Worm (Caenorhabditis elegans): ENCODE data around the gene gpx-7.

Gene gpx-7

ce11 chrX:7814747-7815146 is 15.2 kb upstream of the gpx-7 start (continued):
- TF ChIP-seq Y5F2A.4 (GFP tag; optimal IDR thresholded peaks at IDR 0.05) (no peak), zfp-3 (GFP tag; conservative IDR thresholded peaks at IDR 0.05) (no peak), gei-8 (GFP tag; optimal IDR thresholded peaks at IDR 0.05) (no peak), fos-1 (tag; optimal IDR thresholded peaks at IDR 0.05) (no peak), cey-2 (tag; optimal IDR thresholded peaks at IDR 0.05; ENCODE audit: borderline replicate concordance, insufficient read depth) (no peak), ceh-44 (GFP tag; IDR thresholded peaks at IDR 0.05) (no peak), nhr-28 (tag; optimal IDR thresholded peaks at IDR 0.05) (peak; percentile 89), mdl-1 (tag; optimal IDR thresholded peaks at IDR 0.05) (peak in 1 of 2 experiments; percentile 51), pqm-1 (tag; optimal IDR thresholded peaks at IDR 0.05) (peak; percentile 50), hif-1 (tag; optimal IDR thresholded peaks at IDR 0.05) (peak in 1 of 2 experiments; percentile 26), F26F4.8 (GFP tag; conservative IDR thresholded peaks at IDR 0.05) (no peak), skn-1 (tag; optimal IDR thresholded peaks at IDR 0.05) (no peak), ama-1 (optimal IDR thresholded peaks at IDR 0.05) (no peak), ztf-11 (tag; optimal IDR thresholded peaks at IDR 0.05) (no peak), ceh-62 (tag; optimal IDR thresholded peaks at IDR 0.05) (no peak), lin-15B (tag; optimal IDR thresholded peaks at IDR 0.05) (no peak), snpc-1.2 (GFP tag; IDR thresholded peaks at IDR 0.05) (no peak), dpl-1 (GFP tag; optimal IDR thresholded peaks at IDR 0.05) (no peak), nhr-76 (tag; optimal IDR thresholded peaks at IDR 0.05) (no peak), D1046.2 (GFP tag; IDR thresholded peaks at IDR 0.05) (no peak), unc-130 (GFP tag; optimal IDR thresholded peaks at IDR 0.05) (no peak), lir-3 (tag; optimal IDR thresholded peaks at IDR 0.05) (no peak), nhr-237 (tag; optimal IDR thresholded peaks at IDR 0.05) (no peak), zip-11 (GFP tag; IDR thresholded peaks at IDR 0.05) (no peak), ZK337.2 (GFP tag; IDR thresholded peaks at IDR 0.05) (no peak), zip-2 (tag; optimal IDR thresholded peaks at IDR 0.05) (no peak), duxl-1 (tag; optimal IDR thresholded peaks at IDR 0.05; ENCODE audit: poor library complexity) (no peak), mep-1 (tag; optimal IDR thresholded peaks at IDR 0.05) (peak; percentile 60), tra-1 (GFP tag; IDR thresholded peaks at IDR 0.05) (0 out of 2 replicates have a peak, but pooled peaks have one; percentile 50)

ce11 chrX:7810991-7811390 is 11.4 kb upstream of the gpx-7 start:
- no peak for TF ChIP-seq attf-4 (tag; optimal IDR thresholded peaks at IDR 0.05)
- TF ChIP-seq nhr-11 (tag; optimal IDR thresholded peaks at IDR 0.05): peak; percentile 26
- peak; percentile 36 for TF ChIP-seq mep-1 (tag; optimal IDR thresholded peaks at IDR 0.05)

ce11 chrX:7809352-7810196 is 10.0 kb upstream of the gpx-7 start:
- no peak for TF ChIP-seq Y5F2A.4 (GFP tag; optimal IDR thresholded peaks at IDR 0.05)
- peak; percentile 17 for TF ChIP-seq nhr-48 (tag; optimal IDR thresholded peaks at IDR 0.05)
- TF ChIP-seq ceh-28 (tag; optimal IDR thresholded peaks at IDR 0.05): peak; percentile 78
- no peak for TF ChIP-seq ceh-44 (GFP tag; IDR thresholded peaks at IDR 0.05)
- TF ChIP-seq daf-19 (GFP tag; conservative IDR thresholded peaks at IDR 0.05): no peak
- TF ChIP-seq nhr-28 (tag; optimal IDR thresholded peaks at IDR 0.05): peak; percentile 35
- peak; percentile 64 for TF ChIP-seq hlh-11 (tag; optimal IDR thresholded peaks at IDR 0.05)
- TF ChIP-seq dve-1 (tag; optimal IDR thresholded peaks at IDR 0.05; ENCODE audit: insufficient read depth): peak; percentile 42
- TF ChIP-seq nhr-6 (tag; optimal IDR thresholded peaks at IDR 0.05): peak; percentile 68
- peak; percentile 24 for TF ChIP-seq dpl-1 (GFP tag; optimal IDR thresholded peaks at IDR 0.05)
- TF ChIP-seq aha-1 (tag): peak; percentile 95
- peak in 1 of 2 experiments; percentile 76 for TF ChIP-seq mdl-1 (tag; optimal IDR thresholded peaks at IDR 0.05)
- TF ChIP-seq hlh-30 (tag; optimal IDR thresholded peaks at IDR 0.05; ENCODE audit: insufficient read depth): peak; percentile 72
- TF ChIP-seq dmd-6 (GFP tag; IDR thresholded peaks at IDR 0.05): no peak; the same call in 1 of the 2 replicates
- TF ChIP-seq unc-62 (GFP tag; optimal IDR thresholded peaks at IDR 0.05 in 1 of 2): peak in 1 of 2 experiments; percentile 98
- TF ChIP-seq unc-62 (tag; optimal IDR thresholded peaks at IDR 0.05): no peak
- no peak for TF ChIP-seq ceh-32 (tag; optimal IDR thresholded peaks at IDR 0.05; ENCODE audit: poor library complexity)
- peak in 1 of 2 experiments; percentile 94 for TF ChIP-seq daf-16 (GFP tag; optimal IDR thresholded peaks at IDR 0.05)
- peak; percentile 95 for TF ChIP-seq daf-16 (tag; optimal IDR thresholded peaks at IDR 0.05)
- peak; percentile 72 for TF ChIP-seq mxl-3 (GFP tag; optimal IDR thresholded peaks at IDR 0.05)
- no peak for TF ChIP-seq saeg-2 (GFP tag; IDR thresholded peaks at IDR 0.05)
- TF ChIP-seq hmg-1.1 (GFP tag; IDR thresholded peaks at IDR 0.05): peak; percentile 74
